Fruit fly (Drosophila melanogaster): ENCODE measurements around the gene CG10680.

Gene CG10680

dm6 chr2L:19987875-19988665 lies 24.1 kb downstream of the CG10680 start:
- TF ChIP-seq pan (optimal IDR thresholded peaks at IDR 0.05) (no peak), EcR (GFP tag; optimal IDR thresholded peaks at IDR 0.05) (no peak), psq (optimal IDR thresholded peaks at IDR 0.05) (no peak), CG8478 (optimal IDR thresholded peaks at IDR 0.05) (no peak), Dll (optimal IDR thresholded peaks at IDR 0.05) (no peak)

dm6 chr2L:19989658-19990362 lies 25.9 kb downstream of the CG10680 start:
- no peak for TF ChIP-seq psq (optimal IDR thresholded peaks at IDR 0.05)
- TF ChIP-seq usp (GFP tag; optimal IDR thresholded peaks at IDR 0.05): no peak
- TF ChIP-seq Dll (optimal IDR thresholded peaks at IDR 0.05): no peak
- TF ChIP-seq pan (optimal IDR thresholded peaks at IDR 0.05): no peak
- TF ChIP-seq CG8478 (optimal IDR thresholded peaks at IDR 0.05): no peak

dm6 chr2L:19992427-19992998 lies 28.6 kb downstream of the CG10680 start:
- TF ChIP-seq EcR (GFP tag; optimal IDR thresholded peaks at IDR 0.05) (no peak), Dll (optimal IDR thresholded peaks at IDR 0.05) (no peak)

dm6 chr2L:19998139-19998538 lies 34.2 kb downstream of the CG10680 start:
- TF ChIP-seq CG8478 (optimal IDR thresholded peaks at IDR 0.05) (no peak), psq (optimal IDR thresholded peaks at IDR 0.05) (no peak), usp (GFP tag; optimal IDR thresholded peaks at IDR 0.05) (no peak), Dll (optimal IDR thresholded peaks at IDR 0.05) (no peak), EcR (GFP tag; optimal IDR thresholded peaks at IDR 0.05) (no peak), pan (optimal IDR thresholded peaks at IDR 0.05) (no peak)

- TF ChIP-seq pan (optimal IDR thresholded peaks at IDR 0.05) (no peak), psq (optimal IDR thresholded peaks at IDR 0.05) (no peak)
Measured at dm6 chr2L:20002086-20002485, 38.1 kb downstream of the CG10680 start.

- TF ChIP-seq usp (GFP tag; optimal IDR thresholded peaks at IDR 0.05): no peak
Measured at dm6 chr2L:20004341-20004740, 40.4 kb downstream of the CG10680 start.

- TF ChIP-seq usp (GFP tag; optimal IDR thresholded peaks at IDR 0.05) (no peak), CG8478 (optimal IDR thresholded peaks at IDR 0.05) (no peak), psq (optimal IDR thresholded peaks at IDR 0.05) (no peak), pan (optimal IDR thresholded peaks at IDR 0.05) (no peak), Dll (optimal IDR thresholded peaks at IDR 0.05) (no peak), EcR (GFP tag; optimal IDR thresholded peaks at IDR 0.05) (no peak)
Measured at dm6 chr2L:20005064-20005463, 41.1 kb downstream of the CG10680 start.
